Fruit fly (Drosophila melanogaster): ENCODE results near the gene CycG.

DNA sequence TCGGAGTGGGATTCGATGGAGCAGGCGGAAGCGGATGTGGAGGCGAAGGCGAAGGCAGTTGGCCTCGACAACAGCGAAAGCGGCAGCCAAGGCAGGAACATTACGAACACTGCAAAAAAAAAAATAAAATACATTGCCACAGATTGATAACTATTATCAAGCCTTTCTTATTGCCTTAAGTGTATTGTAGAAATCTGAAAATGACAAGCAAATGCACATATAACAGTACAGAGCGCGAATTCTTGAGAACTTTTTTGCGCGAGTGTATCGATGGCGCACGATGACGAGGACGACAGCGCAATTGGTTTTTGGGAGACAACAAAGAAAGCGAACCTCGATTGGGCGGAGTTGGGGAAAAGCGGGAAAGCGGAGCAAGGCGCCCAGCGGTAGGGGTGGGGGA, 17.9 kb upstream of the CycG start:
- no peak for TF ChIP-seq pan (optimal IDR thresholded peaks at IDR 0.05)
- no peak for TF ChIP-seq psq (GFP tag; optimal IDR thresholded peaks at IDR 0.05)
- TF ChIP-seq Myc (optimal IDR thresholded peaks at IDR 0.05) = no peak
- no peak for TF ChIP-seq Hr78 (GFP tag; optimal IDR thresholded peaks at IDR 0.05)
- no peak for TF ChIP-seq Abd-B (GFP tag; optimal IDR thresholded peaks at IDR 0.05)
